Fruit fly (Drosophila melanogaster) whole organism: Measurements from ENCODE around the gene CG11050.

ENCODE experiments used
- CG8478 ChIP-seq: fragments of >200 bp; optimal IDR thresholded peaks from 2 replicates; lab custom pipeline; 2018; ENCODE audit warnings: inconsistent platforms
- EcR ChIP-seq, 2 experiments: fragments of >200 bp; optimal IDR thresholded peaks; 2 replicates each; lab custom pipeline; 2017; ENCODE audit warnings: missing biosample characterization in 2 of 2, missing genetic modification characterization in 2 of 2, missing genetic modification reagents in 2 of 2
- pan ChIP-seq: fragments of >200 bp; optimal IDR thresholded peaks from 2 replicates; lab custom pipeline; 2017
- psq ChIP-seq: fragments of >200 bp; optimal IDR thresholded peaks from 2 replicates; lab custom pipeline; 2017
- usp ChIP-seq: fragments of >200 bp; optimal IDR thresholded peaks from 2 replicates; lab custom pipeline; 2017; ENCODE audit warnings: missing biosample characterization, missing genetic modification characterization, mixed read lengths

DNA sequence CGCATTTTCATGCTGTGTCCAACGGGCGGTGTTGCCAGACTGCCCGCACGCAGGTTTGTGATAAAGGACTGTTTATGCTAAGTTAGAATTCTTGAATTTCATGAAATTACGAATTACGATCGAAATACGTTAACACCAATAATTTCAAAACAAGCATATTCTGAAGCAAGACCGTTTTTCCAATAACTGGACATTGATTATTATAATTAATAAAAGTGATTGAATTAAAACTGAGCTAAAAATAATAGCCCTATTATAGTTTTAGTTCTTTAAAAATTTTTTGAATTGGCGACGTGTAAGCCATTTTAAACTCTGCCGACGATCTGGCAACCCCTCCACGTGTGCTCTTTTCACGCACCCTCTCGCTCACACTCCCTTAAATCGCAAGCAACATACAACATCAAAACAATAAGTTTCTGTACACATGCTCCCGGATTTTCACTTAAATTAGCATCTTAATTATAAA, 37.4 kb downstream of the CG11050 start:
- TF ChIP-seq EcR (GFP tag; optimal IDR thresholded peaks at IDR 0.05; lab: Kevin White, UChicago) (no peak), CG8478 (lab: Kevin White, UChicago) (no peak), pan (lab: Kevin White, UChicago) (no peak), usp (GFP tag; lab: Kevin White, UChicago) (no peak), psq (no peak)
